Fruit fly (Drosophila melanogaster): ENCODE results near the gene Noc1.

The Noc1 gene

DNA sequence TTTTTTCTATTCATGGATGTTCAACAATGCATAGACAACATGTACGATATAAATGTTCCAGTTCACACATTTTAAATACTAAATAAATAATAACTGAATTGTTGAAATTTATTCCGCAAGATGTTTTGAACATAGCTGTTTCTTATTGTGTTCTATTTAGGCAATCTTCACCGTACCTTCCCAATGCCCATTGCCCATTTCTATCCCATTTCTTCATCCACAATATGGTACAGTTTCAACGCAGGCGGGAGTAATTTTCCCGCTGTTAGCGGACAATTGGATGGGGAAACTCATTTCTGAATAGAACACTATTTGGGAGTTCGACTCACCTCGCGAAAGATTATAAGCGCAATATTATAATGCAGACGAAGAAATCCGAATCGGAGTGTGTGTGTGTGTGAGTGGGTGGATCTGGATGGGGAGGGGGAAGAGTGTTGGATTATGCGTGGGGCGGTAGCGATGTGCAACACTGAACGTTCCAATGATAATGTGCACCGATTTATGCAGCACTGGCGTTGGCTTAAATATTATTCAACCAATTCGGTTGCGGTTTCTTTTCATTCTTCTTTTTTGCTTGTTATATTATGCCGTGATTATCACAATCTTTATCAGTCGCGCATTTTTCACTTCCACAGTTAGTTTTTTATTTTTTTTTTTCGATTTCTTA, 17.5 kb downstream of the Noc1 start (continued):
- TF ChIP-seq CG14050 (GFP tag; IDR thresholded peaks at IDR 0.05) (no peak), Nf-YB (GFP tag; optimal IDR thresholded peaks at IDR 0.05) (peak; percentile 3), CG10959 (GFP tag; IDR thresholded peaks at IDR 0.05) (no peak), CG6272 (GFP tag; IDR thresholded peaks at IDR 0.05) (peak; percentile 76), CG12769 (tag; optimal IDR thresholded peaks at IDR 0.05) (peak; percentile 60), CG11696 (GFP tag; IDR thresholded peaks at IDR 0.05) (no peak), amos (GFP tag; IDR thresholded peaks at IDR 0.05; ENCODE audit: partially characterized antibody) (0 out of 2 replicates have a peak, but pooled peaks have one; percentile 21), CG9437 (GFP tag; optimal IDR thresholded peaks at IDR 0.05) (peak; percentile 40), CG14441 (GFP tag; IDR thresholded peaks at IDR 0.05) (peak; percentile 7; the same call in 1 of the 2 replicates), Dbx (GFP tag; IDR thresholded peaks at IDR 0.05) (0 out of 3 replicates have a peak, but pooled peaks have one; percentile 53), CG9817 (tag; optimal IDR thresholded peaks at IDR 0.05) (peak; percentile 10), lilli (GFP tag; optimal IDR thresholded peaks at IDR 0.05) (peak; percentile 30), dmrt11E (tag; optimal IDR thresholded peaks at IDR 0.05) (peak; percentile 31), Spps (tag; optimal IDR thresholded peaks at IDR 0.05) (no peak), CG11504 (tag; optimal IDR thresholded peaks at IDR 0.05) (peak; percentile 7), CG14860 (GFP tag; IDR thresholded peaks at IDR 0.05; ENCODE audit: partially characterized antibody) (no peak), CG3281 (GFP tag; optimal IDR thresholded peaks at IDR 0.05) (peak; percentile 35), Ravus (GFP tag; IDR thresholded peaks at IDR 0.05) (no peak), B-H1 (GFP tag; IDR thresholded peaks at IDR 0.05) (no peak), Ada2b (GFP tag; IDR thresholded peaks at IDR 0.05) (no peak), Antp (GFP tag; optimal IDR thresholded peaks at IDR 0.05) (peak; percentile 63), ci (GFP tag; IDR thresholded peaks at IDR 0.05) (peak; percentile 77; the same call in 2 of the 3 replicates), eve (GFP tag; optimal IDR thresholded peaks at IDR 0.05) (peak in 1 of 2 experiments; percentile 58), CG5180 (GFP tag; optimal IDR thresholded peaks at IDR 0.05) (peak; percentile 26), CG5953 (GFP tag; IDR thresholded peaks at IDR 0.05) (no peak), CG17912 (GFP tag; optimal IDR thresholded peaks at IDR 0.05) (peak; percentile 4), CG7556 (GFP tag; optimal IDR thresholded peaks at IDR 0.05) (peak; percentile 5), schlank (tag; optimal IDR thresholded peaks at IDR 0.05) (no peak), CG9876 (GFP tag; optimal IDR thresholded peaks at IDR 0.05) (peak; percentile 59), CG11560 (tag; IDR thresholded peaks at IDR 0.05) (no peak), ara (GFP tag; IDR thresholded peaks at IDR 0.05) (peak; percentile 52), slbo (GFP tag; IDR thresholded peaks at IDR 0.05) (peak; percentile 48), gsb-n (tag; optimal IDR thresholded peaks at IDR 0.05) (peak; percentile 19), gcm (GFP tag; optimal IDR thresholded peaks at IDR 0.05) (no peak), az2 (GFP tag; optimal IDR thresholded peaks at IDR 0.05) (peak; percentile 27), CG4424 (GFP tag; optimal IDR thresholded peaks at IDR 0.05) (peak; percentile 51), CG8924 (tag; optimal IDR thresholded peaks at IDR 0.05) (no peak), chinmo (GFP tag; IDR thresholded peaks at IDR 0.05; ENCODE audit: partially characterized antibody) (peak; percentile 94), gro (GFP tag; optimal IDR thresholded peaks at IDR 0.05) (peak; percentile 47), Fer3 (tag; optimal IDR thresholded peaks at IDR 0.05) (peak; percentile 24), crp (GFP tag; optimal IDR thresholded peaks at IDR 0.05) (peak in 1 of 2 experiments; percentile 39), CG11247 (GFP tag; IDR thresholded peaks at IDR 0.05) (peak; percentile 68), CG10654 (GFP tag; optimal IDR thresholded peaks at IDR 0.05) (peak; percentile 37), NK7.1 (GFP tag; optimal IDR thresholded peaks at IDR 0.05) (no peak), HLH4C (GFP tag; IDR thresholded peaks at IDR 0.05; ENCODE audit: partially characterized antibody) (no peak), CG10321 (GFP tag; IDR thresholded peaks at IDR 0.05) (no peak), YL-1 (GFP tag; optimal IDR thresholded peaks at IDR 0.05) (peak; percentile 25), CG11398 (GFP tag; optimal IDR thresholded peaks at IDR 0.05) (no peak), Bgb (GFP tag; IDR thresholded peaks at IDR 0.05; ENCODE audit: partially characterized antibody) (no peak)
